Fruit fly (Drosophila melanogaster) whole organism, prepupa: ENCODE data around the gene tbc.

Experiments used
- CG10631 ChIP-seq: fragments of 200-800 bp; sonication (Bioruptor generic); optimal IDR thresholded peaks from 2 replicates; lab custom pipeline; 2016; ENCODE audit warnings: missing biosample characterization, missing genetic modification characterization
- CG11294 ChIP-seq: fragments of 200-800 bp; sonication (Bioruptor generic); IDR thresholded peaks from 2 replicates; pipeline ENCODE4 v1.3.6; 2022; ENCODE audit warnings: missing biosample characterization, missing genetic modification characterization
- CG11762 ChIP-seq: fragments of 200-800 bp; sonication (Bioruptor generic); optimal IDR thresholded peaks from 3 replicates; lab custom pipeline; 2016; ENCODE audit warnings: missing biosample characterization, missing genetic modification characterization; ENCODE audit not compliant: insufficient read depth
- CG11902 ChIP-seq: fragments of 200-800 bp; sonication (Bioruptor generic); optimal IDR thresholded peaks from 3 replicates; lab custom pipeline; 2016; ENCODE audit warnings: missing biosample characterization, missing genetic modification characterization
- CG15336 ChIP-seq: fragments of 200-800 bp; sonication (Bioruptor generic); IDR thresholded peaks from 2 replicates; pipeline ENCODE4 v1.3.6; 2022; ENCODE audit warnings: missing biosample characterization, missing genetic modification characterization
- CG32006 ChIP-seq: fragments of 200-800 bp; sonication (Bioruptor generic); optimal IDR thresholded peaks from 3 replicates; lab custom pipeline; 2017; ENCODE audit warnings: missing biosample characterization, mild to moderate bottlenecking, missing genetic modification characterization
- CG6163 ChIP-seq: fragments of 200-800 bp; sonication (Bioruptor generic); IDR thresholded peaks from 3 replicates; pipeline ENCODE4 v1.3.6; 2022; ENCODE audit warnings: missing biosample characterization, missing genetic modification characterization
- CG6276 ChIP-seq: fragments of 200-800 bp; sonication (Bioruptor generic); optimal IDR thresholded peaks from 2 replicates; lab custom pipeline; 2017; ENCODE audit warnings: missing biosample characterization, mild to moderate bottlenecking, missing genetic modification characterization
- CG6792 ChIP-seq: fragments of 200-800 bp; sonication (Bioruptor generic); optimal IDR thresholded peaks from 3 replicates; lab custom pipeline; 2016; ENCODE audit warnings: missing biosample characterization, missing genetic modification characterization
- CG6808 ChIP-seq: fragments of 200-800 bp; sonication (Bioruptor generic); optimal IDR thresholded peaks from 3 replicates; lab custom pipeline; 2017; ENCODE audit warnings: missing biosample characterization, missing genetic modification characterization, mild to moderate bottlenecking, moderate library complexity, missing genetic modification reagents
- CG6854 ChIP-seq: fragments of 200-800 bp; sonication (Bioruptor generic); optimal IDR thresholded peaks from 2 replicates; lab custom pipeline; 2017; ENCODE audit warnings: missing biosample characterization, mild to moderate bottlenecking, missing genetic modification characterization
- CG8119 ChIP-seq: fragments of 200-800 bp; sonication (Bioruptor generic); IDR thresholded peaks from 3 replicates; pipeline ENCODE4 v1.3.6; 2022; ENCODE audit warnings: missing biosample characterization, missing genetic modification characterization
- CG9139 ChIP-seq: fragments of 200-800 bp; sonication (Bioruptor generic); optimal IDR thresholded peaks from 3 replicates; lab custom pipeline; 2017; ENCODE audit warnings: missing biosample characterization, mild to moderate bottlenecking, missing genetic modification characterization
- Eip78C ChIP-seq: fragments of 200-800 bp; sonication (Bioruptor generic); peaks from one replicate; lab custom pipeline; 2016; ENCODE audit warnings: missing biosample characterization, missing genetic modification characterization
- Eip93F ChIP-seq: fragments of 200-800 bp; sonication (Bioruptor generic); optimal IDR thresholded peaks from 2 replicates; lab custom pipeline; 2016; ENCODE audit warnings: missing biosample characterization, mild to moderate bottlenecking, missing genetic modification characterization
- Ets96B ChIP-seq: fragments of 200-800 bp; optimal IDR thresholded peaks from 2 replicates; lab custom pipeline; 2019; ENCODE audit warnings: missing biosample characterization, mild to moderate bottlenecking, missing genetic modification characterization, moderate library complexity
- Gug ChIP-seq: fragments of 200-800 bp; sonication (Bioruptor generic); IDR thresholded peaks from 2 replicates; pipeline ENCODE4 v1.3.6; 2022; ENCODE audit warnings: missing biosample characterization, missing genetic modification characterization
- Hr38 ChIP-seq: sonication (Bioruptor generic); optimal IDR thresholded peaks from 2 replicates; lab custom pipeline; 2016; ENCODE audit warnings: missing biosample characterization, missing genetic modification characterization
- Hr39 ChIP-seq: fragments of 200-800 bp; sonication (Bioruptor generic); optimal IDR thresholded peaks from 2 replicates; lab custom pipeline; 2016; ENCODE audit warnings: missing biosample characterization, missing genetic modification characterization
- Lpt ChIP-seq: fragments of 200-800 bp; sonication (Bioruptor generic); optimal IDR thresholded peaks from 3 replicates; lab custom pipeline; 2016; ENCODE audit warnings: missing biosample characterization, missing genetic modification characterization
- OdsH ChIP-seq: fragments of 200-800 bp; sonication (Bioruptor generic); optimal IDR thresholded peaks from 3 replicates; lab custom pipeline; 2016; ENCODE audit warnings: missing biosample characterization, missing genetic modification characterization
- Smox ChIP-seq: fragments of 200-800 bp; sonication (Bioruptor generic); optimal IDR thresholded peaks from 3 replicates; lab custom pipeline; 2016; ENCODE audit warnings: missing biosample characterization, missing genetic modification characterization
- Sox14 ChIP-seq: fragments of 200-800 bp; sonication (Bioruptor generic); optimal IDR thresholded peaks from 3 replicates; lab custom pipeline; 2016; ENCODE audit warnings: missing biosample characterization, missing genetic modification characterization
- Sox15 ChIP-seq: fragments of 200-800 bp; sonication (Bioruptor generic); optimal IDR thresholded peaks from 3 replicates; lab custom pipeline; 2016; ENCODE audit warnings: missing biosample characterization, missing genetic modification characterization
- dac ChIP-seq: fragments of 200-800 bp; sonication (Bioruptor generic); optimal IDR thresholded peaks from 2 replicates; lab custom pipeline; 2017; ENCODE audit warnings: missing biosample characterization, mild to moderate bottlenecking, missing genetic modification characterization
- dsx ChIP-seq: fragments of 200-800 bp; optimal IDR thresholded peaks from 3 replicates; lab custom pipeline; 2019; ENCODE audit warnings: missing biosample characterization, mild to moderate bottlenecking, missing genetic modification characterization, moderate library complexity; ENCODE audit not compliant: poor library complexity, severe bottlenecking
- eg ChIP-seq: fragments of 200-800 bp; sonication (Bioruptor generic); IDR thresholded peaks from 3 replicates; pipeline ENCODE4 v1.3.6; 2022; ENCODE audit warnings: missing biosample characterization, missing genetic modification characterization
- esn ChIP-seq: fragments of 200-800 bp; sonication (Bioruptor generic); optimal IDR thresholded peaks from 2 replicates; lab custom pipeline; 2016; ENCODE audit warnings: missing biosample characterization, mild to moderate bottlenecking, missing genetic modification characterization, moderate library complexity
- fd85E ChIP-seq: fragments of 200-800 bp; sonication (Bioruptor generic); optimal IDR thresholded peaks from 3 replicates; lab custom pipeline; 2016; ENCODE audit warnings: missing biosample characterization, missing genetic modification characterization
- fkh ChIP-seq: fragments of 200-800 bp; sonication (Bioruptor generic); optimal IDR thresholded peaks from 3 replicates; lab custom pipeline; 2017; ENCODE audit warnings: missing biosample characterization, mild to moderate bottlenecking, missing genetic modification characterization, moderate library complexity
- lz ChIP-seq: fragments of 200-800 bp; sonication (Bioruptor generic); optimal IDR thresholded peaks from 3 replicates; lab custom pipeline; 2016; ENCODE audit warnings: missing biosample characterization, missing genetic modification characterization
- net ChIP-seq: fragments of 200-800 bp; sonication (Bioruptor generic); optimal IDR thresholded peaks from 3 replicates; lab custom pipeline; 2016; ENCODE audit warnings: missing biosample characterization, missing genetic modification characterization
- salr ChIP-seq, 2 experiments: fragments of 200-800 bp; sonication (Bioruptor generic); optimal IDR thresholded peaks; 3 replicates each; lab custom pipeline; 2016 to 2018; ENCODE audit warnings: missing biosample characterization in 2 of 2, missing genetic modification characterization in 2 of 2, mild to moderate bottlenecking in 1 of 2
- spab ChIP-seq: fragments of 200-800 bp; sonication (Bioruptor generic); optimal IDR thresholded peaks from 2 replicates; lab custom pipeline; 2017; ENCODE audit warnings: missing biosample characterization, mild to moderate bottlenecking, missing genetic modification characterization, missing genetic modification reagents
- ss ChIP-seq, 2 experiments: fragments of 200-800 bp; sonication (Bioruptor generic); optimal IDR thresholded peaks; 2 replicates in 1 of 2; 3 replicates in 1 of 2; lab custom pipeline; 2017 to 2018; ENCODE audit warnings: mild to moderate bottlenecking in 2 of 2, missing biosample characterization in 2 of 2, missing genetic modification characterization in 2 of 2, moderate library complexity in 1 of 2
- svp ChIP-seq: fragments of 200-800 bp; sonication (Bioruptor generic); peaks from one replicate; lab custom pipeline; 2016; ENCODE audit warnings: missing biosample characterization, missing genetic modification characterization
- topi ChIP-seq: fragments of 200-800 bp; sonication (Bioruptor generic); optimal IDR thresholded peaks from 3 replicates; lab custom pipeline; 2016; ENCODE audit warnings: missing biosample characterization, missing genetic modification characterization

tbc gene

dm6 chrX:20416433-20416832 is 32.7 kb upstream of the tbc start, which contains the start of gene Obp19b:
Gene Obp19b, plus strand, starts transcription at chrX:20416733.
- TF ChIP-seq ss (GFP tag; optimal IDR thresholded peaks at IDR 0.05; lab: Kevin White, UChicago): no peak
- no peak for TF ChIP-seq CG6792 (GFP tag; lab: Kevin White, UChicago)
- TF ChIP-seq fd85E (GFP tag; lab: Kevin White, UChicago): no peak
- no peak for TF ChIP-seq CG9139 (GFP tag; lab: Kevin White, UChicago)
- TF ChIP-seq CG32006 (GFP tag; lab: Kevin White, UChicago): no peak
- TF ChIP-seq Sox15: no peak
- TF ChIP-seq Sox14 (GFP tag; lab: Kevin White, UChicago): no peak
- TF ChIP-seq CG11762 (GFP tag; lab: Kevin White, UChicago): no peak
- TF ChIP-seq CG11294 (GFP tag; lab: Robert Waterston, UW): no peak
- TF ChIP-seq CG6808 (GFP tag; lab: Kevin White, UChicago): no peak
- no peak for TF ChIP-seq Lpt (GFP tag; lab: Kevin White, UChicago)
- no peak for TF ChIP-seq esn (GFP tag; lab: Kevin White, UChicago)

- TF ChIP-seq spab (GFP tag; lab: Kevin White, UChicago): no peak
- TF ChIP-seq CG6854 (GFP tag; lab: Kevin White, UChicago): no peak
- no peak for TF ChIP-seq fd85E (GFP tag; lab: Kevin White, UChicago)
- no peak for TF ChIP-seq CG11762 (GFP tag; lab: Kevin White, UChicago)
- TF ChIP-seq eg (GFP tag; lab: Robert Waterston, UW): no peak
- no peak for TF ChIP-seq esn (GFP tag; lab: Kevin White, UChicago)
- TF ChIP-seq svp (GFP tag; lab: Kevin White, UChicago): no peak
- no peak for TF ChIP-seq lz (GFP tag; lab: Kevin White, UChicago)
- no peak for TF ChIP-seq topi (GFP tag; lab: Kevin White, UChicago)
- TF ChIP-seq Ets96B: no peak
- TF ChIP-seq Sox14 (GFP tag; lab: Kevin White, UChicago): no peak
- TF ChIP-seq Hr38: no peak
- TF ChIP-seq CG6163 (GFP tag; lab: Robert Waterston, UW): no peak
- TF ChIP-seq dac (GFP tag; lab: Kevin White, UChicago): no peak
- TF ChIP-seq CG15336 (GFP tag; lab: Robert Waterston, UW): no peak
- TF ChIP-seq Hr39 (GFP tag; lab: Kevin White, UChicago): no peak
- no peak for TF ChIP-seq CG6276 (GFP tag; lab: Kevin White, UChicago)
- TF ChIP-seq fkh: no peak
Observed at dm6 chrX:20418864-20419263, 30.3 kb upstream of the tbc start, which contains the start of gene Obp19c. Gene Obp19c, minus strand, starts transcription at chrX:20418964.

dm6 chrX:20419313-20419712 is 29.8 kb upstream of the tbc start, which contains the start of gene Obp19d:
Gene Obp19d, plus strand, starts transcription at chrX:20419613.
- no peak for TF ChIP-seq lz (GFP tag; lab: Kevin White, UChicago)
- TF ChIP-seq Gug: no peak
- no peak for TF ChIP-seq CG6808 (GFP tag; lab: Kevin White, UChicago)
- TF ChIP-seq CG8119: no peak
- TF ChIP-seq net (GFP tag; lab: Kevin White, UChicago): no peak
- TF ChIP-seq salr (GFP tag; optimal IDR thresholded peaks at IDR 0.05; lab: Kevin White, UChicago): no peak
- TF ChIP-seq Eip93F: no peak
- no peak for TF ChIP-seq CG10631 (GFP tag; lab: Kevin White, UChicago)
- no peak for TF ChIP-seq OdsH
- no peak for TF ChIP-seq CG15336 (GFP tag; lab: Robert Waterston, UW)
- TF ChIP-seq Hr38: no peak
- no peak for TF ChIP-seq dsx (GFP tag; lab: Kevin White, UChicago)
- no peak for TF ChIP-seq Eip78C
- TF ChIP-seq CG11762 (GFP tag; lab: Kevin White, UChicago): no peak
- TF ChIP-seq CG11902 (GFP tag; lab: Kevin White, UChicago): no peak
- no peak for TF ChIP-seq Smox (GFP tag; lab: Kevin White, UChicago)
